Fruit fly (Drosophila melanogaster): Measurements from ENCODE around the gene aus.

The aus gene

dm6 chr3R:21336797-21337244, 12.6 kb downstream of the aus start (continued):
- no peak for TF ChIP-seq shn (GFP tag; optimal IDR thresholded peaks at IDR 0.05)
- no peak for TF ChIP-seq eyg (GFP tag; optimal IDR thresholded peaks at IDR 0.05)
- peak; percentile 76 for TF ChIP-seq CG15696 (tag; optimal IDR thresholded peaks at IDR 0.05)
- no peak for TF ChIP-seq ab (GFP tag; optimal IDR thresholded peaks at IDR 0.05)
- TF ChIP-seq Drgx (GFP tag; IDR thresholded peaks at IDR 0.05) = peak; percentile 25; the same call in 1 of the 2 replicates
- no peak for TF ChIP-seq sna (GFP tag; IDR thresholded peaks at IDR 0.05; ENCODE audit: partially characterized antibody)
- no peak for TF ChIP-seq CG4404 (GFP tag; IDR thresholded peaks at IDR 0.05)
- TF ChIP-seq CG6854 (GFP tag; optimal IDR thresholded peaks at IDR 0.05) = no peak
- no peak for TF ChIP-seq Jarid2 (GFP tag; optimal IDR thresholded peaks at IDR 0.05)
- no peak for TF ChIP-seq CG3065 (GFP tag; optimal IDR thresholded peaks at IDR 0.05)
- no peak for TF ChIP-seq sim (GFP tag; IDR thresholded peaks at IDR 0.05)
- TF ChIP-seq salm (tag; optimal IDR thresholded peaks at IDR 0.05) = no peak
- TF ChIP-seq ato (GFP tag; IDR thresholded peaks at IDR 0.05; ENCODE audit: partially characterized antibody) = no peak
- no peak for TF ChIP-seq fd64A (GFP tag; optimal IDR thresholded peaks at IDR 0.05)
- TF ChIP-seq CG15514 (GFP tag; optimal IDR thresholded peaks at IDR 0.05) = no peak
- peak; percentile 60 for TF ChIP-seq CG15601 (tag; optimal IDR thresholded peaks at IDR 0.05)
- TF ChIP-seq bowl (GFP tag; IDR thresholded peaks at IDR 0.05) = no peak
- peak; percentile 24 for TF ChIP-seq kni (GFP tag; optimal IDR thresholded peaks at IDR 0.05)
- TF ChIP-seq GATAe (GFP tag; conservative IDR thresholded peaks at IDR 0.05) = no peak
- TF ChIP-seq sc (optimal IDR thresholded peaks at IDR 0.05) = no peak
- peak; percentile 71 for TF ChIP-seq sc (GFP tag; optimal IDR thresholded peaks at IDR 0.05)
- TF ChIP-seq slou (GFP tag; optimal IDR thresholded peaks at IDR 0.05) = no peak
- TF ChIP-seq unc-4 (GFP tag; IDR thresholded peaks at IDR 0.05; ENCODE audit: partially characterized antibody) = no peak
- TF ChIP-seq Aef1 (GFP tag; IDR thresholded peaks at IDR 0.05) = no peak
- peak; percentile 0 for TF ChIP-seq mam (GFP tag; optimal IDR thresholded peaks at IDR 0.05)
- no peak for TF ChIP-seq ranshi (GFP tag; IDR thresholded peaks at IDR 0.05)
- TF ChIP-seq CG3407 (GFP tag; optimal IDR thresholded peaks at IDR 0.05) = peak; percentile 37
- no peak for TF ChIP-seq cas (GFP tag; IDR thresholded peaks at IDR 0.05)
- no peak for TF ChIP-seq dimm (GFP tag; IDR thresholded peaks at IDR 0.05)
- TF ChIP-seq CG5953 (GFP tag; IDR thresholded peaks at IDR 0.05) = no peak
- TF ChIP-seq mirr (GFP tag; optimal IDR thresholded peaks at IDR 0.05) = no peak
- TF ChIP-seq Hmx (GFP tag; optimal IDR thresholded peaks at IDR 0.05) = no peak
- peak; percentile 59 for TF ChIP-seq Xbp1 (GFP tag; optimal IDR thresholded peaks at IDR 0.05)
- TF ChIP-seq Oaz (GFP tag; IDR thresholded peaks at IDR 0.05) = no peak
- TF ChIP-seq zen2 (GFP tag; IDR thresholded peaks at IDR 0.05; ENCODE audit: partially characterized antibody) = no peak
- TF ChIP-seq vfl (GFP tag; optimal IDR thresholded peaks at IDR 0.05) = no peak
- TF ChIP-seq pzg (GFP tag; optimal IDR thresholded peaks at IDR 0.05) = no peak
- TF ChIP-seq D (optimal IDR thresholded peaks at IDR 0.05) = no peak
- TF ChIP-seq D (GFP tag; optimal IDR thresholded peaks at IDR 0.05) = peak; percentile 71
- no peak for TF ChIP-seq Rx (GFP tag; IDR thresholded peaks at IDR 0.05)
- peak; percentile 11; the same call in 1 of the 2 replicates for TF ChIP-seq esg (GFP tag; conservative IDR thresholded peaks at IDR 0.05)
- TF ChIP-seq ERR (GFP tag; optimal IDR thresholded peaks at IDR 0.05) = no peak
- TF ChIP-seq D19A (tag; optimal IDR thresholded peaks at IDR 0.05) = peak; percentile 60
- TF ChIP-seq CG11504 (tag; optimal IDR thresholded peaks at IDR 0.05) = peak; percentile 67
- no peak for TF ChIP-seq fru (optimal IDR thresholded peaks at IDR 0.05)
- TF ChIP-seq maf-S (GFP tag; optimal IDR thresholded peaks at IDR 0.05) = no peak
- TF ChIP-seq CG4328 (GFP tag; optimal IDR thresholded peaks at IDR 0.05) = no peak
- no peak for TF ChIP-seq CG43689 (GFP tag; IDR thresholded peaks at IDR 0.05)
- peak; percentile 61 for TF ChIP-seq CG2678 (tag; optimal IDR thresholded peaks at IDR 0.05)
- peak; percentile 19 for TF ChIP-seq Six4 (GFP tag; optimal IDR thresholded peaks at IDR 0.05)
- TF ChIP-seq dysf (GFP tag; IDR thresholded peaks at IDR 0.05) = peak; percentile 28; the same call in 1 of the 3 replicates
- TF ChIP-seq CG31224 (GFP tag; IDR thresholded peaks at IDR 0.05) = no peak
- no peak for TF ChIP-seq CG14014 (GFP tag; IDR thresholded peaks at IDR 0.05)

Measured in whole organism, embryonic.